Worm (Caenorhabditis elegans) whole organism, L3 larva: ENCODE results near the gene clec-68.

Experiments used
- ceh-9 ChIP-seq: sonication (generic microtip); optimal IDR thresholded peaks from 2 replicates; lab custom pipeline; 2018; ENCODE audit warnings: missing biosample characterization, missing genetic modification characterization
- egl-27 ChIP-seq: sonication (generic microtip); optimal IDR thresholded peaks from 4 replicates; lab custom pipeline; 2017; ENCODE audit warnings: missing biosample characterization, missing genetic modification reagents, missing genetic modification characterization
- lin-39 ChIP-seq: fragments of 150-350 bp; optimal IDR thresholded peaks from 2 replicates; lab custom pipeline; 2018; ENCODE audit warnings: missing biosample characterization, missing genetic modification reagents, missing genetic modification characterization
- mdl-1 ChIP-seq: fragments of 150-350 bp; optimal IDR thresholded peaks from 2 replicates; lab custom pipeline; 2014; ENCODE audit warnings: missing biosample characterization, missing genetic modification characterization
- nhr-25 ChIP-seq: sonication (generic microtip); optimal IDR thresholded peaks from 2 replicates; lab custom pipeline; 2017; ENCODE audit warnings: missing biosample characterization, missing genetic modification characterization
- pqm-1 ChIP-seq: fragments of 150-350 bp; optimal IDR thresholded peaks from 2 replicates; lab custom pipeline; 2017; ENCODE audit warnings: missing biosample characterization, missing genetic modification characterization, inconsistent platforms
- ztf-11 ChIP-seq: fragments of 150-350 bp; optimal IDR thresholded peaks from 2 replicates; lab custom pipeline; 2014; ENCODE audit warnings: missing biosample characterization, missing genetic modification characterization

DNA sequence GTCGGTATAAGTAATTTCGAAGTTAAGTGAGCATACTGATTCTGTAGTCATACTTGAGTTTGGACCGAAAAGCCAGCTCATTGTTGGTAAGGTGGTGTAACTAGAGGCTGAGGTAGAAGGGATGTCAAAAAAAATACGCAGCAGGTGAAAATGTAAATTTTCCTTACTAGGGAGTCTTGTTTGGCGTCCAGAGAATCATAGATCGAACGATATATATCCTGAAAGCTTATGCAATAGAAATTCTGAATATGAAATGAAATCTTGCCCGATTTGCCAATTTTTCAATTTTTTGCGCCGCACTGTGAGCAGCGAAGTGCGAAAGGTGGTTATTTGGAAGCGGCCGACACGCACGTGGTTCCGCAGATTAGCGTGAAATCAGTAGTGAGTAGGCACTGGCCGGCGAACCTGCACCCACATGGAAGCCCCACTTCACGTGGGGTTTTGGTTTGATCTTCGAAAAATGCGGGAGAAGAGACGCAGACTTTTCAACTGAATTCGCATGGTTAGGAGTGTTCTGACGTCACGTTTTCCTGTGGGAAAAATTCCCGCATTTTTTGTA lies 51.8 kb downstream of the clec-68 start, which contains the start of gene srh-220:
- TF ChIP-seq mdl-1 (tag; lab: Kevin White, UChicago), result no peak
- no peak for TF ChIP-seq pqm-1 (tag; lab: Kevin White, UChicago)
- TF ChIP-seq egl-27, result no peak
- no peak for TF ChIP-seq nhr-25
- TF ChIP-seq lin-39 (tag; lab: Kevin White, UChicago), result no peak
- no peak for TF ChIP-seq ztf-11 (tag; lab: Kevin White, UChicago)
- no peak for TF ChIP-seq ceh-9 (tag; lab: Kevin White, UChicago)
